Worm (Caenorhabditis elegans) whole organism, L1 larva: Measurements from ENCODE around the gene T10H9.8.

Source experiments
- C04F5.9 ChIP-seq: sonication (generic microtip); optimal IDR thresholded peaks from 2 replicates; lab custom pipeline; 2016; ENCODE audit warnings: missing genetic modification characterization, missing compliant biosample characterization
- C16A3.4 ChIP-seq: fragments of 150-350 bp; optimal IDR thresholded peaks from 2 replicates; lab custom pipeline; 2014; ENCODE audit warnings: missing biosample characterization, missing genetic modification characterization
- ceh-8 ChIP-seq: fragments of 200-800 bp; sonication (Bioruptor generic); optimal IDR thresholded peaks from 2 replicates; lab custom pipeline; 2018; ENCODE audit warnings: mild to moderate bottlenecking, missing genetic modification characterization, moderate library complexity, missing compliant biosample characterization
- ceh-82 ChIP-seq, 3 experiments: fragments of 150-350 bp in 1 of 3; sonication (generic microtip) in 2 of 3; optimal IDR thresholded peaks; 2 replicates each; lab custom pipeline; 2014 to 2017; ENCODE audit warnings: missing biosample characterization in 3 of 3, missing genetic modification characterization in 3 of 3
- ceh-88 ChIP-seq: fragments of 200-800 bp; sonication (Bioruptor generic); IDR thresholded peaks from 2 replicates; pipeline ENCODE4 v1.3.6; 2022; ENCODE audit warnings: missing genetic modification characterization, missing compliant biosample characterization
- ceh-90 ChIP-seq: sonication (generic microtip); optimal IDR thresholded peaks from 2 replicates; lab custom pipeline; 2016; ENCODE audit warnings: missing genetic modification characterization, missing compliant biosample characterization
- dpl-1 ChIP-seq, 3 experiments: fragments of 150-350 bp in 2 of 3; sonication (generic microtip) in 1 of 3; optimal IDR thresholded peaks; 2 replicates each; lab custom pipeline; 2014 to 2017; ENCODE audit warnings: missing biosample characterization in 3 of 3, missing genetic modification characterization in 3 of 3, missing genetic modification reagents in 3 of 3
- dsc-1 ChIP-seq: sonication (generic microtip); optimal IDR thresholded peaks from 2 replicates; lab custom pipeline; 2016; ENCODE audit warnings: mild to moderate bottlenecking, missing genetic modification characterization, missing compliant biosample characterization
- efl-1 ChIP-seq, 4 experiments: fragments of 150-350 bp; optimal IDR thresholded peaks in 3 of 4; peaks in 1 of 4; 1 replicate in 1 of 4; 2 replicates in 3 of 4; lab custom pipeline; 2014; ENCODE audit warnings: missing biosample characterization in 2 of 4, missing genetic modification characterization in 2 of 4, missing genetic modification reagents in 2 of 4
- efl-3 ChIP-seq: fragments of 200-800 bp; sonication (Bioruptor generic); optimal IDR thresholded peaks from 2 replicates; lab custom pipeline; 2018; ENCODE audit warnings: mild to moderate bottlenecking, missing genetic modification characterization, missing compliant biosample characterization
- egl-13 ChIP-seq: sonication (generic microtip); optimal IDR thresholded peaks from 2 replicates; lab custom pipeline; 2016; ENCODE audit warnings: missing genotype, missing genetic modification reagents, missing genetic modification characterization, missing compliant biosample characterization
- ets-5 ChIP-seq: fragments of 200-800 bp; sonication (Bioruptor generic); IDR thresholded peaks from 2 replicates; pipeline ENCODE4 v1.3.6; 2022; ENCODE audit warnings: missing genetic modification characterization, missing compliant biosample characterization
- fkh-10 ChIP-seq: sonication (generic microtip); optimal IDR thresholded peaks from 2 replicates; lab custom pipeline; 2017; ENCODE audit warnings: missing biosample characterization, missing genetic modification reagents, missing genetic modification characterization
- fkh-8 ChIP-seq: sonication (generic microtip); optimal IDR thresholded peaks from 2 replicates; lab custom pipeline; 2016; ENCODE audit warnings: mild to moderate bottlenecking, missing genetic modification characterization, missing compliant biosample characterization
- fos-1 ChIP-seq: fragments of 150-350 bp; optimal IDR thresholded peaks from 2 replicates; lab custom pipeline; 2014; ENCODE audit warnings: missing biosample characterization, missing genetic modification characterization
- hlh-17 ChIP-seq: fragments of 200-800 bp; sonication (Bioruptor generic); optimal IDR thresholded peaks from 2 replicates; lab custom pipeline; 2018; ENCODE audit warnings: missing genetic modification characterization, mild to moderate bottlenecking, missing compliant biosample characterization, moderate library complexity, borderline replicate concordance
- hpl-2 ChIP-seq: fragments of 150-350 bp; optimal IDR thresholded peaks from 2 replicates; lab custom pipeline; 2014; ENCODE audit warnings: missing biosample characterization, missing genetic modification reagents, missing genetic modification characterization
- lin-13 ChIP-seq: fragments of 150-350 bp; optimal IDR thresholded peaks from 2 replicates; lab custom pipeline; 2014; ENCODE audit warnings: missing biosample characterization, missing genetic modification reagents, missing genetic modification characterization
- lin-14 ChIP-seq: fragments of 200-800 bp; sonication (Bioruptor generic); optimal IDR thresholded peaks from 2 replicates; lab custom pipeline; 2018; ENCODE audit warnings: mild to moderate bottlenecking, missing genetic modification characterization, moderate library complexity, missing compliant biosample characterization
- lir-3 ChIP-seq: sonication (generic microtip); optimal IDR thresholded peaks from 2 replicates; lab custom pipeline; 2016; ENCODE audit warnings: mild to moderate bottlenecking, missing genetic modification characterization, moderate library complexity, missing compliant biosample characterization; ENCODE audit not compliant: poor library complexity
- lsy-2 ChIP-seq, 2 experiments: fragments of 150-350 bp; optimal IDR thresholded peaks; 2 replicates each; lab custom pipeline; 2014; ENCODE audit warnings: missing biosample characterization in 2 of 2, missing genetic modification characterization in 2 of 2
- mep-1 ChIP-seq: fragments of 150-350 bp; optimal IDR thresholded peaks from 2 replicates; lab custom pipeline; 2014; ENCODE audit warnings: missing biosample characterization, missing genetic modification characterization
- nhr-19 ChIP-seq: fragments of 200-800 bp; sonication (Bioruptor generic); conservative IDR thresholded peaks from 2 replicates; pipeline ENCODE4 v1.3.6; 2022; ENCODE audit warnings: missing genetic modification characterization, missing compliant biosample characterization
- nhr-237 ChIP-seq: fragments of 150-350 bp; optimal IDR thresholded peaks from 2 replicates; lab custom pipeline; 2014; ENCODE audit warnings: missing biosample characterization, missing genetic modification characterization
- nhr-28 ChIP-seq: fragments of 150-350 bp; optimal IDR thresholded peaks from 2 replicates; lab custom pipeline; 2014; ENCODE audit warnings: missing biosample characterization, missing genetic modification characterization
- nhr-47 ChIP-seq: sonication (generic microtip); optimal IDR thresholded peaks from 2 replicates; lab custom pipeline; 2016; ENCODE audit warnings: mild to moderate bottlenecking, missing genetic modification characterization, moderate library complexity, missing compliant biosample characterization
- nhr-71 ChIP-seq: sonication (generic microtip); optimal IDR thresholded peaks from 2 replicates; lab custom pipeline; 2016; ENCODE audit warnings: mild to moderate bottlenecking, missing genetic modification characterization, moderate library complexity, missing compliant biosample characterization
- nhr-76 ChIP-seq: sonication (generic microtip); optimal IDR thresholded peaks from 2 replicates; lab custom pipeline; 2017; ENCODE audit warnings: missing biosample characterization, missing genetic modification characterization
- nhr-77 ChIP-seq: fragments of 150-350 bp; optimal IDR thresholded peaks from 2 replicates; lab custom pipeline; 2014; ENCODE audit warnings: missing biosample characterization, missing genetic modification characterization
- pag-3 ChIP-seq: sonication (generic microtip); optimal IDR thresholded peaks from 2 replicates; lab custom pipeline; 2017; ENCODE audit warnings: missing genetic modification characterization, mild to moderate bottlenecking, missing compliant biosample characterization, antibody characterized with exemption, borderline replicate concordance; ENCODE audit not compliant: insufficient read depth
- pax-3 ChIP-seq: fragments of 200-800 bp; sonication (Bioruptor generic); optimal IDR thresholded peaks from 2 replicates; lab custom pipeline; 2018; ENCODE audit warnings: mild to moderate bottlenecking, missing genetic modification characterization, moderate library complexity, missing compliant biosample characterization
- snpc-4 ChIP-seq: fragments of 150-350 bp; optimal IDR thresholded peaks from 2 replicates; lab custom pipeline; 2014; ENCODE audit warnings: missing biosample characterization, missing genetic modification characterization
- sox-4 ChIP-seq: sonication (generic microtip); optimal IDR thresholded peaks from 2 replicates; lab custom pipeline; 2016; ENCODE audit warnings: missing genetic modification characterization, missing compliant biosample characterization
- swsn-7 ChIP-seq: sonication (generic microtip); optimal IDR thresholded peaks from 2 replicates; lab custom pipeline; 2016; ENCODE audit warnings: missing genetic modification characterization, missing compliant biosample characterization
- unc-30 ChIP-seq: sonication (generic microtip); optimal IDR thresholded peaks from 2 replicates; lab custom pipeline; 2017; ENCODE audit warnings: missing biosample characterization, missing genetic modification characterization
- unc-86 ChIP-seq: sonication (generic microtip); optimal IDR thresholded peaks from 2 replicates; lab custom pipeline; 2016; ENCODE audit warnings: missing genetic modification characterization, missing compliant biosample characterization
- zip-4 ChIP-seq: fragments of 200-800 bp; sonication (Bioruptor generic); optimal IDR thresholded peaks from 2 replicates; lab custom pipeline; 2018; ENCODE audit warnings: mild to moderate bottlenecking, missing genetic modification characterization, moderate library complexity, missing compliant biosample characterization
- ztf-11 ChIP-seq, 2 experiments: sonication (generic microtip); optimal IDR thresholded peaks; 2 replicates each; lab custom pipeline; 2016 to 2017; ENCODE audit warnings: missing genetic modification characterization in 2 of 2, missing biosample characterization in 1 of 2, missing compliant biosample characterization in 1 of 2
- ztf-4 ChIP-seq: fragments of 150-350 bp; optimal IDR thresholded peaks from 2 replicates; lab custom pipeline; 2014; ENCODE audit warnings: missing biosample characterization, missing genetic modification characterization

Gene T10H9.8

DNA sequence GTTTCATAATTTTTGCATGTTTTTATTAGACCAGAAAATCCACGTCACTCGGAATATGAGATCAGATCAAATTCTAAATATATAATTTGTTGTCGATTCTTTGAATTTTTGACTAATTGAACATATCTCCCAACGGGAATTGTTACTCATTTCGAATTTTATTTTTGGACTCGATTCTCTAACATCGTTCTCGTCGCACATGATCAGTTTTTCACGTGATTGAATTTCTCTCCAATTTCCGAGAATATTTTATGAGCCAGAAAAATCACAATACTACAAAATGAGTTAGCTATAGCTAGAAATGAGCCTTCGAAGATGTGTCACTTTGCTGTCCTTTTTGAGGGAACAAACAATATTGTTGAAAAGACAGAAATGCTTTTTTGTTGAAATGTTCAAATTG lies 21.4 kb upstream of the T10H9.8 start (continued):
- no peak for TF ChIP-seq zip-4 (GFP tag; lab: Kevin White, UChicago)
- peak; percentile 10 for TF ChIP-seq mep-1 (tag; lab: Kevin White, UChicago)
- no peak for TF ChIP-seq C04F5.9 (tag; lab: Kevin White, UChicago)
- peak; percentile 88 for TF ChIP-seq nhr-71 (tag; lab: Kevin White, UChicago)
- peak; percentile 88 for TF ChIP-seq dsc-1 (tag; lab: Kevin White, UChicago)
- TF ChIP-seq nhr-19 (GFP tag; lab: Robert Waterston, UW) = 0 out of 2 replicates have a peak, but pooled peaks have one; percentile 12
- TF ChIP-seq ztf-4 = peak; percentile 40
- peak; percentile 52 for TF ChIP-seq swsn-7 (tag; lab: Kevin White, UChicago)
- TF ChIP-seq ets-5 (GFP tag; lab: Robert Waterston, UW) = no peak
- no peak for TF ChIP-seq nhr-28 (tag; lab: Kevin White, UChicago)
- no peak for TF ChIP-seq egl-13 (tag; lab: Kevin White, UChicago)
- peak; percentile 84 for TF ChIP-seq ceh-8 (GFP tag; lab: Kevin White, UChicago)
- TF ChIP-seq ceh-82 (tag; optimal IDR thresholded peaks at IDR 0.05; lab: Kevin White, UChicago) = no peak
- TF ChIP-seq, all 84 proteins: peak for 20

DNA sequence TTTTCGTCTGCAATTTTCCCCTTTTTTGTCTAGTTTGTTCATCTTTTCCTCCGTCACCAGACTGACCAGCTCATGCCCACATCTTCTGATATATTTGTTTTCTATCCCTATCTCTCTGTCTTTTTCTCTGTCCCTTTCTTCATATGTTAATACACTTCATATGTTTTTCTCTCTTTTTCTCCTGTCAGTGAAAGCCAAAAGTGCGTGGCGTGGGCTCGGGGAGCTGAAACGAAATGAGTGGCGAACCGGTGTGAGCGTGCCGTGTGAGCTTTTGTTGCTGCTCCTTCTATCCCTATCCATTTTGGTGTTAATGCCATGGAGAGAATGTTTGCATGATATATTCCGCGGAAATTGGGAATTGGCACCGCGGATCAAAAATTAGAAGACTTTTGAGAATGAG lies 20.3 kb upstream of the T10H9.8 start:
- TF ChIP-seq ceh-82 (tag; optimal IDR thresholded peaks at IDR 0.05; lab: Kevin White, UChicago) = peak in 1 of 3 experiments; percentile 24
- no peak for TF ChIP-seq lin-13 (GFP tag; lab: Kevin White, UChicago)
- peak in 1 of 2 experiments; percentile 2 for TF ChIP-seq lsy-2 (tag; optimal IDR thresholded peaks at IDR 0.05; lab: Kevin White, UChicago)
- TF ChIP-seq dsc-1 (tag; lab: Kevin White, UChicago) = peak; percentile 35
- peak; percentile 67 for TF ChIP-seq fkh-8 (tag; lab: Kevin White, UChicago)
- TF ChIP-seq swsn-7 (tag; lab: Kevin White, UChicago) = no peak
- TF ChIP-seq fkh-10 = no peak
- TF ChIP-seq nhr-77 (tag; lab: Kevin White, UChicago) = no peak
- peak; percentile 34 for TF ChIP-seq lin-14 (GFP tag; lab: Kevin White, UChicago)
- TF ChIP-seq C16A3.4 (tag; lab: Kevin White, UChicago) = no peak
- TF ChIP-seq unc-86 (tag; lab: Kevin White, UChicago) = peak; percentile 2

DNA sequence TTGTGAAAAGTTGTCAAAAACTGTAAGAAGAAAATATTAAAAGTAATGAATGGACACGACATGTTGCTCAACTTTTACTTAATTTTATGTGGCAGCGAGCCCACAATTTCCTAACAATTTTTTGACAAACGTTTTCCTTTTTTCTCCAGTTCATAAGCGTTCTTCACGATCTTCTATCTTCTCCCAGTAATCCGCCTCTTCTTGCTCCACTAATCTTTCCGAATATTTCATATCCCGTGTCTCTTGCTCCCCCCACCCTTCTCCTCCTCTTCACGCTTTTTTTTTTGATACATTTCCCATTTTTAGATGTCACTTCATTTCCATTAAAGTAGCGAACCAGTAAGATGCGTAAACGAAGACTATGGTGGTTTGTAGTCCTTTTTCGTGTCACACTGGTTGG lies 19.2 kb upstream of the T10H9.8 start, which contains the start of gene scd-2:
Gene scd-2 (plus strand): TSS at position 301 of the 400 bp plus-strand sequence.
- TF ChIP-seq hlh-17 (GFP tag; lab: Kevin White, UChicago) (no peak), hpl-2 (no peak), pag-3 (no peak), nhr-28 (tag; lab: Kevin White, UChicago) (no peak), snpc-4 (no peak), ztf-4 (no peak), ceh-90 (tag; lab: Kevin White, UChicago) (no peak), fos-1 (no peak), ceh-88 (GFP tag; lab: Robert Waterston, UW) (no peak), nhr-76 (tag; lab: Kevin White, UChicago) (no peak), egl-13 (tag; lab: Kevin White, UChicago) (no peak), lin-13 (GFP tag; lab: Kevin White, UChicago) (no peak), efl-3 (GFP tag; lab: Kevin White, UChicago) (no peak), lir-3 (tag; lab: Kevin White, UChicago) (no peak), nhr-47 (tag; lab: Kevin White, UChicago) (no peak), C16A3.4 (tag; lab: Kevin White, UChicago) (no peak), unc-30 (tag; lab: Kevin White, UChicago) (no peak)

DNA sequence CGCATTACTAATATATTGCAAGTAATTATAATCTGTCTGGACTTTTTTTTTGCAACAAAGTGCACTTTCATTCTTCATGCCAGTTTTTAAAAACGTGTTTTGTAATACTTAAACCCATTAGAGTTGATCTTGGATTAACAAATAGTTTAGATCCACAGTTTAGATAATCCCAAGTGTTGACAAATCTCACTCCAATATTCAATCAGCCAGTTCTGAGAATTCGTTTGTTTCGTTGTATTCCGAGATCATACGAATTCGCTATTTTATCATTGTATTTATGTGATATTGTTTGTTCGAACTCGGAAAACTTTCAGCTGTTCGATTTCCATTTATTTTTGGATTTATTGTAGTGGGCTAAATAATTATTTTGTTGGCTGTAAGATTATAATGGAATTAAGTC lies 6.3 kb upstream of the T10H9.8 start:
- peak; percentile 27 for TF ChIP-seq fkh-8 (tag; lab: Kevin White, UChicago)
- no peak for TF ChIP-seq ztf-11 (tag; optimal IDR thresholded peaks at IDR 0.05; lab: Kevin White, UChicago)
- TF ChIP-seq sox-4 (tag; lab: Kevin White, UChicago) = peak; percentile 66
- no peak for TF ChIP-seq efl-1 (optimal IDR thresholded peaks at IDR 0.05; lab: Kevin White, UChicago)
- TF ChIP-seq efl-1 (GFP tag; optimal IDR thresholded peaks at IDR 0.05 in 1 of 2; lab: Kevin White, UChicago) = no peak
- no peak for TF ChIP-seq nhr-237 (tag; lab: Kevin White, UChicago)
- no peak for TF ChIP-seq dpl-1 (GFP tag; optimal IDR thresholded peaks at IDR 0.05; lab: Kevin White, UChicago)
- peak; percentile 36 for TF ChIP-seq nhr-47 (tag; lab: Kevin White, UChicago)
- peak; percentile 27 for TF ChIP-seq nhr-71 (tag; lab: Kevin White, UChicago)
- TF ChIP-seq pax-3 = peak; percentile 19
- no peak for TF ChIP-seq hlh-17 (GFP tag; lab: Kevin White, UChicago)
- peak; percentile 97 for TF ChIP-seq dsc-1 (tag; lab: Kevin White, UChicago)
